Fruit fly (Drosophila melanogaster) whole organism, embryonic: ENCODE measurements around the gene CG15170.
A peak's percentile ranks its signal among the peaks of the same experiment; 100 is the strongest.

ENCODE experiments used
- CG11504 ChIP-seq: fragments of 200-800 bp; sonication (Bioruptor generic); optimal IDR thresholded peaks from 3 replicates; lab custom pipeline; 2019; ENCODE audit warnings: missing biosample characterization, mild to moderate bottlenecking, missing genetic modification characterization, moderate library complexity
- CG12104 ChIP-seq: fragments of 200-800 bp; sonication (Bioruptor generic); optimal IDR thresholded peaks from 3 replicates; lab custom pipeline; 2016; ENCODE audit warnings: missing biosample characterization, missing genetic modification characterization
- CG15269 ChIP-seq: fragments of 200-800 bp; sonication (Bioruptor generic); optimal IDR thresholded peaks from 2 replicates; lab custom pipeline; 2018; ENCODE audit warnings: missing biosample characterization, mild to moderate bottlenecking, missing genetic modification characterization, moderate library complexity
- CG1603 ChIP-seq: fragments of 200-800 bp; sonication (Bioruptor generic); optimal IDR thresholded peaks from 2 replicates; lab custom pipeline; 2019; ENCODE audit warnings: missing biosample characterization, mild to moderate bottlenecking, missing genetic modification characterization, moderate library complexity
- CG17186 ChIP-seq: fragments of 200-800 bp; sonication (Bioruptor generic); optimal IDR thresholded peaks from 3 replicates; lab custom pipeline; 2017; ENCODE audit warnings: missing biosample characterization, missing genetic modification reagents, missing genetic modification characterization
- CG17829 ChIP-seq: fragments of 200-800 bp; optimal IDR thresholded peaks from 2 replicates; lab custom pipeline; 2019; ENCODE audit warnings: missing biosample characterization, mild to moderate bottlenecking, missing genetic modification characterization, moderate library complexity
- CG2120 ChIP-seq: fragments of 200-800 bp; sonication (Bioruptor generic); optimal IDR thresholded peaks from 3 replicates; lab custom pipeline; 2016; ENCODE audit warnings: missing biosample characterization, missing genetic modification characterization
- CG2199 ChIP-seq: fragments of 200-800 bp; sonication (Bioruptor generic); IDR thresholded peaks from 3 replicates; pipeline ENCODE4 v1.3.6; 2022; ENCODE audit warnings: missing biosample characterization, missing genetic modification characterization
- CG2202 ChIP-seq: fragments of 200-800 bp; sonication (Bioruptor generic); optimal IDR thresholded peaks from 2 replicates; lab custom pipeline; 2018; ENCODE audit warnings: missing biosample characterization, mild to moderate bottlenecking, missing genetic modification characterization
- CG2712 ChIP-seq: fragments of 200-800 bp; optimal IDR thresholded peaks from 3 replicates; lab custom pipeline; 2019; ENCODE audit warnings: missing biosample characterization, mild to moderate bottlenecking, missing genetic modification characterization, moderate library complexity
- CG3163 ChIP-seq: fragments of 200-800 bp; sonication (Bioruptor generic); optimal IDR thresholded peaks from 3 replicates; lab custom pipeline; 2016; ENCODE audit warnings: missing biosample characterization, missing genetic modification characterization
- CG3838 ChIP-seq: fragments of 200-800 bp; sonication (Bioruptor generic); optimal IDR thresholded peaks from 3 replicates; lab custom pipeline; 2016; ENCODE audit warnings: missing biosample characterization, missing genetic modification characterization
- CG3995 ChIP-seq: fragments of 200-800 bp; sonication (Bioruptor generic); optimal IDR thresholded peaks from 3 replicates; lab custom pipeline; 2016; ENCODE audit warnings: missing biosample characterization, missing genetic modification characterization
- CG6654 ChIP-seq: fragments of 200-800 bp; sonication (Bioruptor generic); optimal IDR thresholded peaks from 2 replicates; lab custom pipeline; 2017; ENCODE audit warnings: missing biosample characterization, mild to moderate bottlenecking, missing genetic modification characterization
- CHES-1-like ChIP-seq: fragments of 200-800 bp; sonication (Bioruptor generic); optimal IDR thresholded peaks from 2 replicates; lab custom pipeline; 2016; ENCODE audit warnings: missing biosample characterization, missing genetic modification characterization
- CTCF ChIP-seq: fragments of 200-800 bp; sonication (Bioruptor generic); optimal IDR thresholded peaks from 2 replicates; lab custom pipeline; 2017; ENCODE audit warnings: missing biosample characterization, mild to moderate bottlenecking, missing genetic modification characterization, moderate library complexity
- CoRest ChIP-seq: fragments of 200-800 bp; sonication (Bioruptor generic); optimal IDR thresholded peaks from 3 replicates; lab custom pipeline; 2018; ENCODE audit warnings: missing biosample characterization, mild to moderate bottlenecking, missing genetic modification characterization, moderate library complexity
- D19A ChIP-seq: fragments of 200-800 bp; optimal IDR thresholded peaks from 3 replicates; lab custom pipeline; 2019; ENCODE audit warnings: missing biosample characterization, mild to moderate bottlenecking, missing genetic modification characterization, moderate library complexity
- Dad ChIP-seq: fragments of 200-800 bp; sonication (Bioruptor generic); optimal IDR thresholded peaks from 3 replicates; lab custom pipeline; 2016; ENCODE audit warnings: missing biosample characterization, missing genetic modification characterization
- Doc2 ChIP-seq: fragments of 200-800 bp; sonication (Bioruptor generic); IDR thresholded peaks from 2 replicates; pipeline ENCODE4 v1.3.6; 2022; ENCODE audit warnings: missing biosample characterization, missing genetic modification characterization
- Gsc ChIP-seq: fragments of 200-800 bp; sonication (Bioruptor generic); IDR thresholded peaks from 2 replicates; pipeline ENCODE4 v1.3.6; 2022; ENCODE audit warnings: missing biosample characterization, missing genetic modification characterization
- HLH3B ChIP-seq: fragments of 200-800 bp; sonication (Bioruptor generic); IDR thresholded peaks from 2 replicates; pipeline ENCODE4 v1.3.6; 2022; ENCODE audit warnings: missing biosample characterization, missing genetic modification characterization
- NK7.1 ChIP-seq: fragments of 200-800 bp; sonication (Bioruptor generic); optimal IDR thresholded peaks from 3 replicates; lab custom pipeline; 2016; ENCODE audit warnings: missing biosample characterization, missing genetic modification characterization
- Ravus ChIP-seq: fragments of 200-800 bp; sonication (Bioruptor generic); IDR thresholded peaks from 2 replicates; pipeline ENCODE4 v1.3.6; 2022; ENCODE audit warnings: missing biosample characterization, missing genetic modification characterization
- Sox100B ChIP-seq: fragments of 200-800 bp; sonication (Bioruptor generic); optimal IDR thresholded peaks from 3 replicates; lab custom pipeline; 2018; ENCODE audit warnings: missing biosample characterization, mild to moderate bottlenecking, missing genetic modification characterization
- Sry-δ ChIP-seq: fragments of 200-800 bp; sonication (Bioruptor generic); optimal IDR thresholded peaks from 2 replicates; lab custom pipeline; 2016; ENCODE audit warnings: missing biosample characterization, missing genetic modification characterization
- Xrp1 ChIP-seq: fragments of 200-800 bp; sonication (Bioruptor generic); IDR thresholded peaks from 2 replicates; pipeline ENCODE4 v1.3.6; 2022; ENCODE audit warnings: missing biosample characterization, missing genetic modification characterization
- cad ChIP-seq: fragments of >200 bp; optimal IDR thresholded peaks from 2 replicates; lab custom pipeline; 2017; ENCODE audit warnings: missing biosample characterization, missing genetic modification characterization
- cato ChIP-seq: fragments of 200-800 bp; sonication (Bioruptor generic); optimal IDR thresholded peaks from 2 replicates; lab custom pipeline; 2016; ENCODE audit warnings: missing biosample characterization, missing genetic modification characterization, borderline replicate concordance
- corto ChIP-seq: fragments of 200-800 bp; sonication (Bioruptor generic); optimal IDR thresholded peaks from 2 replicates; lab custom pipeline; 2016; ENCODE audit warnings: missing biosample characterization, mild to moderate bottlenecking, missing genetic modification characterization, moderate library complexity
- crol ChIP-seq: fragments of 200-800 bp; sonication (Bioruptor generic); IDR thresholded peaks from 2 replicates; pipeline ENCODE4 v1.3.6; 2022; ENCODE audit warnings: missing biosample characterization, missing genetic modification characterization
- fru ChIP-seq: fragments of >200 bp; optimal IDR thresholded peaks from 2 replicates; lab custom pipeline; 2017
- gfzf ChIP-seq: fragments of 200-800 bp; sonication (Bioruptor generic); optimal IDR thresholded peaks from 2 replicates; lab custom pipeline; 2016; ENCODE audit warnings: missing biosample characterization, mild to moderate bottlenecking, missing genetic modification characterization, moderate library complexity
- grau ChIP-seq: fragments of 200-800 bp; optimal IDR thresholded peaks from 3 replicates; lab custom pipeline; 2019; ENCODE audit warnings: missing biosample characterization, mild to moderate bottlenecking, missing genetic modification characterization, moderate library complexity
- hbn ChIP-seq: fragments of 200-800 bp; sonication (Bioruptor generic); IDR thresholded peaks from 2 replicates; pipeline ENCODE4 v1.3.6; 2022; ENCODE audit warnings: missing biosample characterization, missing genetic modification characterization; ENCODE audit not compliant: partially characterized antibody
- insv ChIP-seq, 2 experiments: fragments of 200-800 bp; sonication (Bioruptor generic); optimal IDR thresholded peaks; 3 replicates each; lab custom pipeline; 2016 to 2018; ENCODE audit warnings: missing biosample characterization in 2 of 2, missing genetic modification characterization in 2 of 2
- kah ChIP-seq: fragments of 200-800 bp; sonication (Bioruptor generic); optimal IDR thresholded peaks from 2 replicates; lab custom pipeline; 2018; ENCODE audit warnings: missing biosample characterization, mild to moderate bottlenecking, missing genetic modification characterization
- lola ChIP-seq, 3 experiments: fragments of >200 bp in 2 of 3; fragments of 200-800 bp in 1 of 3; sonication (Bioruptor generic) in 1 of 3; optimal IDR thresholded peaks; 2 replicates each; lab custom pipeline; 2017 to 2019; ENCODE audit warnings: missing biosample characterization in 3 of 3, missing genetic modification characterization in 3 of 3, mild to moderate bottlenecking in 1 of 3, moderate library complexity in 1 of 3
- p53 ChIP-seq: fragments of 200-800 bp; sonication (Bioruptor generic); optimal IDR thresholded peaks from 2 replicates; lab custom pipeline; 2016; ENCODE audit warnings: missing biosample characterization, missing genetic modification characterization
- pfk ChIP-seq: fragments of 200-800 bp; sonication (Bioruptor generic); optimal IDR thresholded peaks from 2 replicates; lab custom pipeline; 2018; ENCODE audit warnings: missing biosample characterization, mild to moderate bottlenecking, missing genetic modification characterization, moderate library complexity
- row ChIP-seq: fragments of 200-800 bp; sonication (Bioruptor generic); IDR thresholded peaks from 3 replicates; pipeline ENCODE4 v1.3.6; 2022; ENCODE audit warnings: missing biosample characterization, missing genetic modification characterization
- sens ChIP-seq: fragments of 200-800 bp; sonication (Bioruptor generic); peaks from one replicate; lab custom pipeline; 2016; ENCODE audit warnings: missing biosample characterization, missing genetic modification characterization
- seq ChIP-seq: fragments of 200-800 bp; sonication (Bioruptor generic); IDR thresholded peaks from 2 replicates; pipeline ENCODE4 v1.3.6; 2022; ENCODE audit warnings: missing biosample characterization, missing genetic modification characterization
- sim ChIP-seq: fragments of 200-800 bp; sonication (Bioruptor generic); IDR thresholded peaks from 2 replicates; pipeline ENCODE4 v1.3.6; 2022; ENCODE audit warnings: missing biosample characterization, missing genetic modification characterization
- stc ChIP-seq: fragments of 200-800 bp; sonication (Bioruptor generic); IDR thresholded peaks from 2 replicates; pipeline ENCODE4 v1.3.6; 2022; ENCODE audit warnings: missing biosample characterization, missing genetic modification characterization
- trh ChIP-seq: fragments of 200-800 bp; sonication (Bioruptor generic); optimal IDR thresholded peaks from 2 replicates; lab custom pipeline; 2016; ENCODE audit warnings: missing biosample characterization, missing genetic modification characterization
- unpg ChIP-seq: fragments of 200-800 bp; sonication (Bioruptor generic); optimal IDR thresholded peaks from 3 replicates; lab custom pipeline; 2018; ENCODE audit warnings: missing biosample characterization, mild to moderate bottlenecking, missing genetic modification characterization, moderate library complexity
- usp ChIP-seq: fragments of >200 bp; optimal IDR thresholded peaks from 2 replicates; lab custom pipeline; 2017; ENCODE audit warnings: missing biosample characterization, missing genetic modification characterization
- vnd ChIP-seq: fragments of 200-800 bp; sonication (Bioruptor generic); IDR thresholded peaks from 3 replicates; pipeline ENCODE4 v1.3.6; 2022; ENCODE audit warnings: missing biosample characterization, missing genetic modification characterization; ENCODE audit not compliant: partially characterized antibody
- wek ChIP-seq: fragments of 200-800 bp; sonication (Bioruptor generic); optimal IDR thresholded peaks from 3 replicates; lab custom pipeline; 2018; ENCODE audit warnings: missing biosample characterization, mild to moderate bottlenecking, missing genetic modification characterization, moderate library complexity
- zfh1 ChIP-seq: fragments of 200-800 bp; sonication (Bioruptor generic); IDR thresholded peaks from 3 replicates; pipeline ENCODE4 v1.3.6; 2022; ENCODE audit warnings: missing biosample characterization, missing genetic modification characterization

The CG15170 gene

DNA sequence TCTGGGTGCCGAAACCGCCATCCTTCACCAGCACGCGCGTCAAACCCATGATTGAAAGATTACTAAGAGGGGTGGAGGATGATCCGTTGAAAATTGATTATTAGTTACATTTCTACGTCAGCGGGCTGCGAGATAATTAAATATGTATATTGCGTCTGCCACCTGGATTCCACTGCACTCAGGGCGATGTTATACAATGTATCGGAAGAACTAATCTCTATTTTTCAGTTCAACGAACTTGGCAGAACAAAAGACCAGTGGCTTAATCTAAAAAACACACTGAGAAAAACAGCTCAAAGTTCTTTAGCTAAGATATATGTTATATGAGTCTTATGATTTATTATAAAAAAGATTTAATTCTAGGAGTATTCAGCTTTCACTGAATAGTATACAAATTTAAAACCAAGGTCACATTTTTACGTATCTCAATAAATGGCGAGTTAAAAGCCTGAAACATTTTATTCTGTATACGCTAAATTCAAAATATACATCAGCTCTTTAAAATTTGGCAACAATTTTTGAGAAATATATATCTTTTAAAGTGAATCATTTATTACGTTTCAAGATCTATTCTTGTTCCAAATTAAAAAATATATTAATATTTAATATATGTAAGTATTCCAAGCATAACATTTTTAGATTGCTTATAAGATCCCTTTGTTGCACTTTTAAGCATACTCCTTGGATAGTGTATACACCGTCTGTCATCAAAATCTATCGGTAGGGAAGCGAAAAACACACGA, 36.4 kb downstream of the CG15170 start (continued):
- TF ChIP-seq kah (no peak), CG17829 (peak; percentile 29), crol (GFP tag; lab: Robert Waterston, UW) (no peak), p53 (no peak), NK7.1 (GFP tag; lab: Kevin White, UChicago) (no peak), CHES-1-like (GFP tag; lab: Kevin White, UChicago) (no peak), sens (GFP tag; lab: Kevin White, UChicago) (no peak), vnd (GFP tag; lab: Robert Waterston, UW) (no peak), Gsc (GFP tag; lab: Robert Waterston, UW) (no peak), unpg (peak; percentile 17), lola (GFP tag; optimal IDR thresholded peaks at IDR 0.05; lab: Kevin White, UChicago) (peak in 1 of 3 experiments; percentile 21), usp (no peak), CoRest (tag; lab: Kevin White, UChicago) (peak; percentile 43), CG6654 (GFP tag; lab: Kevin White, UChicago) (no peak), CG2199 (GFP tag; lab: Robert Waterston, UW) (no peak), insv (GFP tag; optimal IDR thresholded peaks at IDR 0.05; lab: Kevin White, UChicago) (no peak)
- TF ChIP-seq, all 482 proteins: peak for 82

- TF ChIP-seq Xrp1 (GFP tag; lab: Robert Waterston, UW) (peak; percentile 20; the same call in 1 of the 2 replicates), zfh1 (no peak), D19A (tag; lab: Kevin White, UChicago) (peak; percentile 28), CG12104 (GFP tag; lab: Kevin White, UChicago) (no peak), gfzf (GFP tag; lab: Kevin White, UChicago) (peak; percentile 63), CG2712 (tag; lab: Kevin White, UChicago) (peak; percentile 36), Dad (no peak), CG2202 (tag; lab: Kevin White, UChicago) (no peak), hbn (peak; percentile 90), cato (GFP tag; lab: Kevin White, UChicago) (no peak), seq (GFP tag; lab: Robert Waterston, UW) (no peak), CG17186 (GFP tag; lab: Kevin White, UChicago) (no peak), Sox100B (no peak), CG2120 (GFP tag; lab: Kevin White, UChicago) (peak; percentile 46), grau (tag; lab: Kevin White, UChicago) (peak; percentile 24), sim (GFP tag; lab: Robert Waterston, UW) (no peak), Doc2 (GFP tag; lab: Robert Waterston, UW) (no peak), fru (no peak), corto (GFP tag; lab: Kevin White, UChicago) (no peak), CG1603 (tag; lab: Kevin White, UChicago) (peak; percentile 68), HLH3B (GFP tag; lab: Robert Waterston, UW) (no peak), stc (no peak), CG3163 (GFP tag; lab: Kevin White, UChicago) (peak; percentile 54), trh (no peak), cad (no peak), pfk (GFP tag; lab: Kevin White, UChicago) (no peak), CG3995 (peak; percentile 65), row (GFP tag; lab: Robert Waterston, UW) (peak; percentile 42; the same call in 2 of the 3 replicates), CG11504 (peak; percentile 12), CTCF (peak; percentile 62), CG3838 (GFP tag; lab: Kevin White, UChicago) (no peak), Ravus (GFP tag; lab: Robert Waterston, UW) (no peak), Sry-δ (GFP tag; lab: Kevin White, UChicago) (peak; percentile 90), CG15269 (tag; lab: Kevin White, UChicago) (no peak), wek (no peak)
Measured at dm6 chr2L:18951674-18952073, 38.4 kb downstream of the CG15170 start, which contains the start of gene Nedd8. Gene Nedd8 (minus strand): TSS chr2L:18951837.
